Fruit fly (Drosophila melanogaster) whole organism, pupa: Measurements from ENCODE around the gene S.

Experiments
- CG12605 ChIP-seq: fragments of 200-800 bp; sonication (Bioruptor generic); IDR thresholded peaks from 2 replicates; pipeline ENCODE4 v1.3.6; 2022; ENCODE audit warnings: missing biosample characterization, missing genetic modification characterization
- CG15710 ChIP-seq: fragments of 200-800 bp; sonication (Bioruptor generic); optimal IDR thresholded peaks from 2 replicates; lab custom pipeline; 2018; ENCODE audit warnings: missing biosample characterization, mild to moderate bottlenecking, missing genetic modification characterization, moderate library complexity
- CG17806 ChIP-seq: fragments of 200-800 bp; sonication (Bioruptor generic); optimal IDR thresholded peaks from 2 replicates; lab custom pipeline; 2018; ENCODE audit warnings: missing biosample characterization, mild to moderate bottlenecking, missing genetic modification characterization, moderate library complexity
- CG32121 ChIP-seq: fragments of 200-800 bp; sonication (Bioruptor generic); IDR thresholded peaks from 2 replicates; pipeline ENCODE4 v1.3.6; 2022; ENCODE audit warnings: missing biosample characterization, missing genetic modification characterization
- CG34367 ChIP-seq: fragments of 200-800 bp; sonication (Bioruptor generic); optimal IDR thresholded peaks from 2 replicates; lab custom pipeline; 2018; ENCODE audit warnings: missing biosample characterization, mild to moderate bottlenecking, missing genetic modification characterization
- CG8159 ChIP-seq: fragments of 200-800 bp; sonication (Bioruptor generic); optimal IDR thresholded peaks from 3 replicates; lab custom pipeline; 2018; ENCODE audit warnings: missing biosample characterization, mild to moderate bottlenecking, missing genetic modification characterization, moderate library complexity
- CG8301 ChIP-seq: fragments of 200-800 bp; sonication (Bioruptor generic); optimal IDR thresholded peaks from 2 replicates; lab custom pipeline; 2018; ENCODE audit warnings: missing biosample characterization, mild to moderate bottlenecking, missing genetic modification characterization
- CG9948 ChIP-seq: fragments of 200-800 bp; sonication (Bioruptor generic); optimal IDR thresholded peaks from 2 replicates; lab custom pipeline; 2018; ENCODE audit warnings: missing biosample characterization, mild to moderate bottlenecking, missing genetic modification characterization, moderate library complexity
- D1 ChIP-seq: fragments of 200-800 bp; sonication (Bioruptor generic); optimal IDR thresholded peaks from 2 replicates; lab custom pipeline; 2018; ENCODE audit warnings: missing biosample characterization, mild to moderate bottlenecking, missing genetic modification characterization, moderate library complexity
- EcR ChIP-seq: fragments of 200-800 bp; sonication (Bioruptor generic); optimal IDR thresholded peaks from 3 replicates; lab custom pipeline; 2019; ENCODE audit warnings: missing biosample characterization, missing genetic modification characterization, mild to moderate bottlenecking, moderate library complexity, missing genetic modification reagents
- Pif1A ChIP-seq: fragments of 200-800 bp; sonication (Bioruptor generic); optimal IDR thresholded peaks from 3 replicates; lab custom pipeline; 2016; ENCODE audit warnings: missing biosample characterization, missing genetic modification characterization
- gl ChIP-seq: fragments of 200-800 bp; sonication (Bioruptor generic); optimal IDR thresholded peaks from 2 replicates; lab custom pipeline; 2018; ENCODE audit warnings: missing biosample characterization, mild to moderate bottlenecking, missing genetic modification characterization
- rn ChIP-seq: fragments of 200-800 bp; sonication (Bioruptor generic); IDR thresholded peaks from 2 replicates; pipeline ENCODE4 v1.3.6; 2022; ENCODE audit warnings: missing biosample characterization, missing genetic modification characterization

DNA sequence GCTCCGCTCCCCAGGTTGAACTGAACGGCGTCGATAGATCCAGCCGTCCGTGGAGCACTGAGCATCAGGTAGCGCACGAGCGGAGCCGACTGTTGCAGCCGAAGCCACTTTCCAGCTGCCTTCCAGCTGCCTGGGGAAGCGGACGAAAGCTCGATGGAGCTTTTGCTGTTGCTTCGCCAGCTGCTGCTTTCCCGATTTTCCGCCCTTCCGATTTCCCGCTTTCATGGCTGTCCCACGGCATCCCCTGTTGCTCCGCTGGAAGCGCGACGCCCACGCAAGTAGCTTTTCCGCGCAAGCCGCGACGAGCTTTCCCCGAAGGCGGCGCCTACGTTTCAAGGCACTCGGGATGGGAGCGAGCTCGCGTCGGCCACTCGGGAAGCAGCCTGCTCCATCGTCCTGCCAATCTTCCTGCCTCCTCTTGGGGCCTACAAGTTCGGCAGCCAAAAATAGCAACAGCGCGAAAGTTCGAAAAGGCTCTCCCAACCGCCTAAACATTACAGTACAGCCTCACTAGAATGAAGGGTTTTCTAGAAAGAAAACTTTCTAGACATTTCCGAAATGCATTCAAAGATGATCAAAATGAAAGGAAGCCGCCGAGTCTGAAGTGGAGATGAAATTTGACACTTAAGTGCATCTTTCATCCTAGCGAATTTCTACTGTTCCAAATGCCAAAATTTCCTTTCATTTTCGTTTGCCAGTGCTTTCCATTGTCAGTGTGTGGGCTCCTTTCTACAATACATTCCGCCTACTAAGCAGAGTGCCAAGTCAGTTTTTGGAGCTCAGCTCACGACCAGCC is 34.2 kb downstream of the S start:
- no peak for TF ChIP-seq CG32121 (GFP tag; lab: Robert Waterston, UW)
- TF ChIP-seq CG9948 (tag; lab: Kevin White, UChicago): no peak
- no peak for TF ChIP-seq CG12605 (GFP tag; lab: Robert Waterston, UW)
- TF ChIP-seq D1 (tag; lab: Kevin White, UChicago): no peak
- TF ChIP-seq gl: no peak
- TF ChIP-seq CG8159: no peak
- no peak for TF ChIP-seq Pif1A (GFP tag; lab: Kevin White, UChicago)
- TF ChIP-seq EcR (GFP tag; lab: Kevin White, UChicago): no peak
- no peak for TF ChIP-seq CG17806
- TF ChIP-seq CG15710 (tag; lab: Kevin White, UChicago): no peak
- no peak for TF ChIP-seq CG34367 (tag; lab: Kevin White, UChicago)
- no peak for TF ChIP-seq CG8301 (tag; lab: Kevin White, UChicago)
- TF ChIP-seq rn (GFP tag; lab: Robert Waterston, UW): no peak
